Fruit fly (Drosophila melanogaster): Measurements from ENCODE around the gene CG17560.

CG17560 gene

DNA sequence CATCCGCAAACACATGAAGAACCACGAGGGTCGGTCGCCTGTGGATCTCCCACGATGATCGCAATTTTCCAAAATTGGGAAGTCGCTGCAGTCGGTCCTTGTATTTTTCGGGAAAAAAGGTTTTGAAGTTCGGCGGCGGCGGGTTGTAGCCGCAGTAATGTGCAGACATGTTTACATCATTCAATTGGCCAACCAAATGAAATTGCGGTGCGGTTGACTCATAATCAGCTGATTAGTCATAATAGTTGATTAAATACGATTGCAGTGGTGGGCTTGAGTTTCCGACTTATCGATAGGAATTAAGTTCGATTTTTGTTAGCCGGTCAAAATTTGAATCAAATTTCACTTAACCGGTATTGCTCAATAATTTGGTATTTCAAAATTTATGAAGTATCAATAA is 34.3 kb downstream of the CG17560 start, which contains the start of gene CG14907 (continued):
- TF ChIP-seq Ets97D (GFP tag; optimal IDR thresholded peaks at IDR 0.05), result peak; percentile 18
- no peak for TF ChIP-seq MTF-1 (GFP tag; optimal IDR thresholded peaks at IDR 0.05; ENCODE audit: borderline replicate concordance)
- peak; percentile 2 for TF ChIP-seq HmgZ (tag; optimal IDR thresholded peaks at IDR 0.05)
- no peak for TF ChIP-seq Kr (GFP tag; optimal IDR thresholded peaks at IDR 0.05)
- TF ChIP-seq CG4854 (GFP tag; optimal IDR thresholded peaks at IDR 0.05), result no peak
- TF ChIP-seq CG31365 (tag; optimal IDR thresholded peaks at IDR 0.05), result no peak
- TF ChIP-seq ci (GFP tag; IDR thresholded peaks at IDR 0.05), result 0 out of 3 replicates have a peak, but pooled peaks have one; percentile 9
- TF ChIP-seq CG11695 (GFP tag; IDR thresholded peaks at IDR 0.05), result no peak
- TF ChIP-seq Asciz (GFP tag; optimal IDR thresholded peaks at IDR 0.05), result no peak
- no peak for TF ChIP-seq ac (GFP tag; optimal IDR thresholded peaks at IDR 0.05)
- no peak for TF ChIP-seq CG17385 (GFP tag; optimal IDR thresholded peaks at IDR 0.05)
- no peak for TF ChIP-seq CG4404 (GFP tag; IDR thresholded peaks at IDR 0.05)
- TF ChIP-seq Aef1 (GFP tag; IDR thresholded peaks at IDR 0.05), result no peak
- no peak for TF ChIP-seq repo (GFP tag; optimal IDR thresholded peaks at IDR 0.05)
- peak; percentile 20 for TF ChIP-seq CG10147 (GFP tag; optimal IDR thresholded peaks at IDR 0.05)
- no peak for TF ChIP-seq eyg (GFP tag; optimal IDR thresholded peaks at IDR 0.05)
- no peak for TF ChIP-seq CG17361 (GFP tag; IDR thresholded peaks at IDR 0.05)
- TF ChIP-seq ap (GFP tag; IDR thresholded peaks at IDR 0.05), result no peak
- no peak for TF ChIP-seq Awh (GFP tag; IDR thresholded peaks at IDR 0.05)
- TF ChIP-seq CG9817 (tag; optimal IDR thresholded peaks at IDR 0.05), result no peak
- TF ChIP-seq CG13624 (GFP tag; optimal IDR thresholded peaks at IDR 0.05), result no peak
- TF ChIP-seq CG32767 (GFP tag; IDR thresholded peaks at IDR 0.05), result no peak
- TF ChIP-seq Blimp-1 (GFP tag; optimal IDR thresholded peaks at IDR 0.05), result no peak
- peak; percentile 68 for TF ChIP-seq MBD-R2 (GFP tag; IDR thresholded peaks at IDR 0.05)
- no peak for TF ChIP-seq dan (GFP tag; IDR thresholded peaks at IDR 0.05)
- TF ChIP-seq aop (GFP tag; IDR thresholded peaks at IDR 0.05), result no peak
- no peak for TF ChIP-seq CG30431 (GFP tag; optimal IDR thresholded peaks at IDR 0.05)
- TF ChIP-seq tio (GFP tag; optimal IDR thresholded peaks at IDR 0.05), result no peak
- TF ChIP-seq CG9797 (GFP tag; optimal IDR thresholded peaks at IDR 0.05), result no peak
- TF ChIP-seq pros (GFP tag; optimal IDR thresholded peaks at IDR 0.05), result no peak
- TF ChIP-seq CG9727 (GFP tag; optimal IDR thresholded peaks at IDR 0.05), result no peak
- no peak for TF ChIP-seq CG14050 (GFP tag; IDR thresholded peaks at IDR 0.05)
- TF ChIP-seq Dip3 (GFP tag; optimal IDR thresholded peaks at IDR 0.05), result no peak
- TF ChIP-seq Xrp1 (GFP tag; IDR thresholded peaks at IDR 0.05), result no peak
- peak; percentile 44; the same call in 1 of the 3 replicates for TF ChIP-seq mld (GFP tag; IDR thresholded peaks at IDR 0.05; ENCODE audit: partially characterized antibody)
- TF ChIP-seq chn (GFP tag; optimal IDR thresholded peaks at IDR 0.05), result no peak
- TF ChIP-seq dm (GFP tag; optimal IDR thresholded peaks at IDR 0.05), result peak; percentile 61
- TF ChIP-seq kah (GFP tag; optimal IDR thresholded peaks at IDR 0.05), result no peak
- TF ChIP-seq CG15601 (tag; optimal IDR thresholded peaks at IDR 0.05), result no peak
- TF ChIP-seq CG13894 (tag; optimal IDR thresholded peaks at IDR 0.05), result no peak
- no peak for TF ChIP-seq CG9932 (GFP tag; IDR thresholded peaks at IDR 0.05)
- no peak for TF ChIP-seq H15 (GFP tag; IDR thresholded peaks at IDR 0.05)
- TF ChIP-seq onecut (GFP tag; IDR thresholded peaks at IDR 0.05), result no peak
- TF ChIP-seq Mrtf (GFP tag; IDR thresholded peaks at IDR 0.05), result no peak
- TF ChIP-seq inv (GFP tag; IDR thresholded peaks at IDR 0.05; ENCODE audit: partially characterized antibody), result 0 out of 2 replicates have a peak, but pooled peaks have one; percentile 15
- no peak for TF ChIP-seq cas (GFP tag; IDR thresholded peaks at IDR 0.05)
- TF ChIP-seq pum (GFP tag; optimal IDR thresholded peaks at IDR 0.05), result no peak
